Worm (Caenorhabditis elegans) whole organism, midembryonic: Measurements from ENCODE around the gene F08H9.4.
A peak's percentile ranks its signal among the peaks of the same experiment; 100 is the strongest.

ENCODE experiments used
- T22C8.4 ChIP-seq: fragments of 200-800 bp; sonication (Bioruptor generic); IDR thresholded peaks from 2 replicates; pipeline ENCODE4 v1.3.6; 2022; ENCODE audit warnings: missing genetic modification characterization, missing compliant biosample characterization
- cog-1 ChIP-seq: sonication (generic microtip); optimal IDR thresholded peaks from 2 replicates; lab custom pipeline; 2016; ENCODE audit warnings: missing genetic modification characterization, missing compliant biosample characterization
- flt-1 ChIP-seq: fragments of 200-800 bp; sonication (Bioruptor generic); IDR thresholded peaks from 2 replicates; pipeline ENCODE4 v1.3.6; 2022; ENCODE audit warnings: missing genetic modification characterization, missing compliant biosample characterization
- klf-2 ChIP-seq: fragments of 200-800 bp; sonication (Bioruptor generic); conservative IDR thresholded peaks from 2 replicates; pipeline ENCODE4 v1.3.6; 2022; ENCODE audit warnings: missing genetic modification reagents, missing genetic modification characterization, missing compliant biosample characterization
- med-1 ChIP-seq: sonication (generic microtip); optimal IDR thresholded peaks from 2 replicates; lab custom pipeline; 2017; ENCODE audit warnings: missing genetic modification characterization, mild to moderate bottlenecking, missing compliant biosample characterization, antibody characterized with exemption, missing genetic modification reagents; ENCODE audit not compliant: insufficient read depth
- ref-1 ChIP-seq: fragments of 200-800 bp; sonication (Bioruptor generic); conservative IDR thresholded peaks from 2 replicates; pipeline ENCODE4 v1.3.6; 2022; ENCODE audit warnings: missing genetic modification reagents, missing genetic modification characterization, missing compliant biosample characterization
- tab-1 ChIP-seq: fragments of 200-800 bp; sonication (Bioruptor generic); IDR thresholded peaks from 2 replicates; pipeline ENCODE4 v1.3.6; 2022; ENCODE audit warnings: missing genetic modification characterization, missing compliant biosample characterization
- ztf-23 ChIP-seq: fragments of 200-800 bp; sonication (Bioruptor generic); IDR thresholded peaks from 2 replicates; pipeline ENCODE4 v1.3.6; 2022; ENCODE audit warnings: missing genetic modification reagents, missing genetic modification characterization, missing compliant biosample characterization
- ztf-29 ChIP-seq: fragments of 200-800 bp; sonication (Bioruptor generic); IDR thresholded peaks from 2 replicates; pipeline ENCODE4 v1.3.6; 2022; ENCODE audit warnings: missing genetic modification reagents, missing genetic modification characterization, missing compliant biosample characterization

F08H9.4 gene

DNA sequence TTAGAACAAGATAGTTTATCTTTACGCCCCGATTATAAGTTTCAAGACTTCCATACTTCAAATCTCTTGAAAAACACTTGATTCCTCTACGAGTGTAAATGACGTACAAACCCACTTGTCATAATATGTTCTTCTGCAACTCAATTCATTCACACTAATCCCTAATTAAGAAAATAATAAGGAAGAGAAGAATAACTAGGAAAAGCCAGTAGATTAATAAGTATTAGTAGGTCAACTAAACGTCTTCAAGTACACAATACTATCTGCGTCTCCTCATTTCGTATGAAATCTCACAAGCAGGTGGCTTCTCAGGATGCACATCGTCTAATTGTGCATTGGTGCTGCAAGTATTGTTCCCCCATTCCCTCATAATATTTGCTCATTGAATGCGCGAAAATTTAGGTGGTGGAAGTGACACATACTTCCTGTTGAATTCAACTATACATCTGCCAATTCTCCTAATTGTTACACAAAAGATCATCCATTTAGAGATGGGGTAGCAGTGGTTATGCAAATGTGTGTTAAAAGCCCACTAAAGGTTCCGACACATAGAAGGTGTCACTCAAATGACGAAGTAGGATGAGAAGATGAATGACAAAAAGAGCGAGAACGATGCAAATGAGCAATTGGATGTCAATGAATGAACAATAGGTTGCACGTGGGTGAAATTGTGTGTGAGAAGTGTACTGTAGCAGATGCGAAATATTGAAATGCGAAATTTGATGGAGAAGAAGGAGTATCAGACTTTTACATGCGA lies 37.0 kb downstream of the F08H9.4 start:
- no peak for TF ChIP-seq med-1 (GFP tag; lab: Kevin White, UChicago)
- TF ChIP-seq ref-1 (GFP tag; lab: Robert Waterston, UW): no peak
- TF ChIP-seq T22C8.4 (GFP tag; lab: Robert Waterston, UW): no peak
- TF ChIP-seq ztf-23 (GFP tag; lab: Robert Waterston, UW): no peak
- TF ChIP-seq ztf-29 (GFP tag; lab: Robert Waterston, UW): no peak
- TF ChIP-seq cog-1 (tag; lab: Kevin White, UChicago): no peak
- TF ChIP-seq flt-1: no peak
- no peak for TF ChIP-seq tab-1 (GFP tag; lab: Robert Waterston, UW)
- no peak for TF ChIP-seq klf-2 (GFP tag; lab: Robert Waterston, UW)

DNA sequence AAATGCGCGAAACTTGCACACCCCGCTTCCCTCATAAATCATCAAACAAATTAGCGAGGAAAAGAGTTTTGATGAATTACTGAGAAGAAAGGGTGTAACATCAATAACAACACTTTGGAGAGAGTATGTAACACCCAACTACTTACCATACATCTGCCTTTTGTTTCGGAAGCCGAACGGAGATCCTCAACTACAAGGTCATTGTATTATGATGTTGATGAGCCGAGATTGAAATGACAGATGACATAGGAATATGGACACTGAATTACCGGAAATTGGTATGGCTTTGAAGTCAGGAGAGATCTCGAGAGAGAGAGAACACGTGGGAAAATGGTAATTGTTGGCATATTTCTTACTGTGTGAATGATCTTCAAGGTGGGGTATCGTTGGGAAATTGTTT lies 38.2 kb downstream of the F08H9.4 start:
- TF ChIP-seq ref-1 (GFP tag; lab: Robert Waterston, UW) (no peak), ztf-23 (GFP tag; lab: Robert Waterston, UW) (no peak), tab-1 (GFP tag; lab: Robert Waterston, UW) (no peak), cog-1 (tag; lab: Kevin White, UChicago) (no peak)

DNA sequence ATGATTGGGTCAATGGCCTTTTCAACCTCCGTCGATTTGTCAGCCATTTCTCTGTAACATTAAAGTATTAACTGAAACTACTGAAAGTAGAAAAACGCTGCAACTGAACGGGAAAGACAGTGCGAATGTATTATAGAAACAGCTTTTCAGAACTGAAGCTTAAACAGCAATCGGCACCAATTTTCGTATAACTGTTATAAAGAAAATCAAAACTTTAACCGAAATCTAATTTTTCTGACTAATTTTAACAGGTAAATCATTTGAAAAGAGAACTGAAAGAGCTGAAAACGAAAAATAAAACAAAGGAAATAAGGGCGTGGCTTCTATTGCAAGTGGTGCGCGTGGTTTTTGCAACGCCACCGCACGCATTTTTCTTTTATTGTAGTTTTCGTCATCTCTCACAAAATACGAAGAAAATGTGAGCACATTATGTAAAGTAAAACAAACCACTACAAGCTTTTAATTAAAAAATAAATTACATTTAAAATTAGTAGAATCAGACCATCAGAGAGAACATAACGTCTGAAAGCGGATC lies 39.2 kb downstream of the F08H9.4 start, which contains the start of gene rrsr-1:
rrsr-1 (minus strand) TSS at position 51 of the 535 bp plus-strand sequence.
- TF ChIP-seq tab-1 (GFP tag; lab: Robert Waterston, UW): peak; percentile 54; the same call in 1 of the 2 replicates
- TF ChIP-seq T22C8.4 (GFP tag; lab: Robert Waterston, UW): no peak
- TF ChIP-seq ref-1 (GFP tag; lab: Robert Waterston, UW): no peak
- peak; percentile 65 for TF ChIP-seq med-1 (GFP tag; lab: Kevin White, UChicago)
- no peak for TF ChIP-seq ztf-29 (GFP tag; lab: Robert Waterston, UW)
- TF ChIP-seq flt-1: 0 out of 2 replicates have a peak, but pooled peaks have one; percentile 41
- no peak for TF ChIP-seq klf-2 (GFP tag; lab: Robert Waterston, UW)
- TF ChIP-seq ztf-23 (GFP tag; lab: Robert Waterston, UW): peak; percentile 68; the same call in 1 of the 2 replicates
- no peak for TF ChIP-seq cog-1 (tag; lab: Kevin White, UChicago)

DNA sequence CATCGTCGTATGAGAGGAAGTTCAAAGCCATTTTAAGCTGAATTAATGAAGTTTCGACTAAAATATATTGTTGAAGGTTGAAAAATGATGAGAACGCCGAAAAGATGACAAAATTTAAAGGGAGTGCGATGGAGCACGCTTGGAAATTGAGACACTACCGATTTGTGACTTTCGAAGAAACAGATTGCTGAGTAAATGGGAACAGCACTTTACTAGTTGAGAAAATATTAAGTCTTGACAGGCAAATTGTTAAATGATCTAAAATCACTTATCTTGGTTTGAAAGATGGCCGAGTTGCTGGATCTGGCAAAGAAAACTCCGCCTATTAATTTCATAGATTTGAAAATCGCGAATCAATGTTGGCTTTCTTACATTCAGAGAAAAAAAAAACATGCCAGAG lies 41.0 kb downstream of the F08H9.4 start, which contains the start of gene rpoa-12:
rpoa-12 (minus strand) TSS at position 37 of the 400 bp plus-strand sequence.
- TF ChIP-seq T22C8.4 (GFP tag; lab: Robert Waterston, UW): no peak
- TF ChIP-seq flt-1: no peak
- no peak for TF ChIP-seq med-1 (GFP tag; lab: Kevin White, UChicago)
- no peak for TF ChIP-seq ref-1 (GFP tag; lab: Robert Waterston, UW)
- TF ChIP-seq cog-1 (tag; lab: Kevin White, UChicago): no peak
- TF ChIP-seq tab-1 (GFP tag; lab: Robert Waterston, UW): no peak
- TF ChIP-seq ztf-29 (GFP tag; lab: Robert Waterston, UW): no peak
- TF ChIP-seq klf-2 (GFP tag; lab: Robert Waterston, UW): no peak
- no peak for TF ChIP-seq ztf-23 (GFP tag; lab: Robert Waterston, UW)

DNA sequence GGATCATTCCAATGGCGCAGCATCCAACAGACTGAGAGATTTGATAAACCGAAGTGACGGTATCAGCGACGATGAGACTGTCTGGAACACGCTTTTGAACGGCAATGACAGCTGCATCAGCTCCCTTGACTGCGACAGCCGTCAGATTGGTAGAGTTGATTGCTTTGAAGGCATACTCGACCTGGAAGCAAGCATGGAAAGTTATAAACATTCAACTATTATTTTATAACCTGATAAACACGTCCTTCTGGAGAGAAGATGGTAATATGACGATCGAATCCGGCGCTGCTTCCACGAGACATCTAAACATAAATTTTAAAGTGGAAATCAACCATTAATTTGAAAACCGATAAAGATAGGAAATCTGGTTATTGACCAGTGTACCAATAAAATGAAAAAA lies 41.9 kb downstream of the F08H9.4 start, which contains the start of gene pas-1:
pas-1 (minus strand) TSS at position 302 of the 400 bp plus-strand sequence.
- TF ChIP-seq med-1 (GFP tag; lab: Kevin White, UChicago): no peak
- no peak for TF ChIP-seq flt-1
- TF ChIP-seq klf-2 (GFP tag; lab: Robert Waterston, UW): no peak
- no peak for TF ChIP-seq ref-1 (GFP tag; lab: Robert Waterston, UW)
- no peak for TF ChIP-seq ztf-29 (GFP tag; lab: Robert Waterston, UW)
- no peak for TF ChIP-seq cog-1 (tag; lab: Kevin White, UChicago)
- no peak for TF ChIP-seq T22C8.4 (GFP tag; lab: Robert Waterston, UW)
- TF ChIP-seq ztf-23 (GFP tag; lab: Robert Waterston, UW): no peak
- no peak for TF ChIP-seq tab-1 (GFP tag; lab: Robert Waterston, UW)

DNA sequence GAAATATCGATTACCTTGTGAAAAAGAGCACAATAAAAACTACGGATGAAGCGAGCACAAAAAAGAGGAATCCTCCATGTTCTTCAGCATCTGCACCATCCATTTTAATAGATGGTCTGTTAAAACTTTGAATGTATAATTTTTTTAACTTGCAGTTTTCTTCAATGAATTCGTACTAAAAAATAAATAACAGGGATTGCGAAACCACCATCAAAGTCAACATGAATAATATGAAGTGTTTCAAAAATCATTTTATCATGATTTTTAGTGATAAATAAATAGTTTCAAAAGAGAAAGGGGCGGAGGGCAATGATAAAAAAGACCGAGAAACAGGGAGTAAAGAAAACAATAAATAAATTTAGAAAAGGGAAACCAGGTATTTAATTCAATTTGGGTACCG lies 42.9 kb downstream of the F08H9.4 start, which contains the start of gene dhs-22:
dhs-22 (minus strand) TSS at position 116 of the 400 bp plus-strand sequence.
- TF ChIP-seq ztf-23 (GFP tag; lab: Robert Waterston, UW): no peak
- no peak for TF ChIP-seq ref-1 (GFP tag; lab: Robert Waterston, UW)
- TF ChIP-seq cog-1 (tag; lab: Kevin White, UChicago): no peak

DNA sequence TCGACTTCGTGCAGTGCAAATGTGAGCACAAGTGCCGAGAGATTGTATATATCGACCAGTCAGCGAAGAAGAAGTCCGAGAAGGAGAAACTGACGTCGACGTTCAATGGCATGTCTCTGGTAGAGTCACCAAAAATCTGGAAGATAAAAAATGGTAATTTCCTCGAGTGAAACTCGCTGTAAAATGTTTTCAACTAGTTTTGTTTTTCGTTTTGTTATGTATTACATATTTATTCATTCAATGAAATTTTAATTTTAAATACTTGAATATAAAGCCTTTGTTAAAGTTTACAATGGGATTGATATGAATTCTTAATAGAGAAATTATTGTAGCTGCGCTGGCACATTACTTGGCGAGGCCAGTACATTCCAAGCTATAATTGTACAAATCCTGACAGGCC lies 44.4 kb downstream of the F08H9.4 start:
- TF ChIP-seq ztf-23 (GFP tag; lab: Robert Waterston, UW): no peak
- TF ChIP-seq T22C8.4 (GFP tag; lab: Robert Waterston, UW): no peak
- TF ChIP-seq cog-1 (tag; lab: Kevin White, UChicago): no peak
- no peak for TF ChIP-seq ztf-29 (GFP tag; lab: Robert Waterston, UW)

DNA sequence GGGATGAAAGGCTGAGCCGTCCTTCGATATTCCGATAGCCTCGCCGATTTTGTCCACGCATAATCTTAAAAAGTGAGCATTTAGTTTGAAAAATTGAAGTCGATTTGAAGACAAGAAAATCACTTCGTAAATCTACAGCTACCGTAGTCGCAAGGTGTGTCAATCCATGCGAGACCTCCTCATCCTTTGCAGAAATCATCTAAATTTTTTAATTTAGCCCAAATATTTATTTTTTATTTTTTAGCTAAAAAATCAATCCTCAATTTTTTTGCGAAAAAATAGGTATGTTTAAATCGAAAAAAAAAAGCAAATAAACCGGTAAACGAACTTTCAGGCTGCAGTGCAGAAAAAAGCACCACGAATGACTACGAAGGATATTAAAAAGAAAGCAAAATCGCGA lies 46.5 kb downstream of the F08H9.4 start, which contains the start of the genes nxf-2 and set-31:
nxf-2 (minus strand) TSS at position 101 of the 400 bp plus-strand sequence.
set-31 (plus strand) TSS at position 169 of the 400 bp plus-strand sequence.
- TF ChIP-seq tab-1 (GFP tag; lab: Robert Waterston, UW) (no peak), T22C8.4 (GFP tag; lab: Robert Waterston, UW) (no peak), ztf-29 (GFP tag; lab: Robert Waterston, UW) (no peak)

DNA sequence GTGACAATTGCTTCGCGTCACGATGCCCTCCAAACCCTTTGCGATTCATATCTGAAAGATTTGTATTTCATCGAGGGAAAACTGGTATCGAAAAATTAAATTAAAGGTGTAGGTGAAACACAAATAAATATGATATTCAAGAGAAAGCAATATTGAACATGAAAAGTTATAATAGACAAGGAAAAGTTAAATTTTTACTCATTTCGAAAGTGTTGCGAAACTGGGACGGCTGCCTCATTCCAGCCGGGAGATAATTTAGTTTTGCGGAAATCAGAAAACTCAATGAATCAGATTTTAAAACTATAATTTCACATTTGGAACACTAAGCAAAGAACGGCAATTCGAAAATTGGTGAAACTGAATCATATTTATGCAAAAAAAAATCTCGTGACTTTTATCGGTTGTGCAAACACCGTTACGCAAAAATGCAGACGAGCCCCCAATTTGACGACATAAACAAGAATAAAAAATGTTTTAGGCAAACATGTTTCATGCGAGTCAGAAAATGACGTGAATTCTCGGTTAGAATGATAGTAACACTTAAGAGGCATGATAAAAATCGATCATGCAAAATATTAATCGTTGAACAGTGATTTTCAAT lies 49.2 kb downstream of the F08H9.4 start, which contains the start of the genes nxf-1 and C15H11.11:
nxf-1 (minus strand) TSS at position 51 of the 601 bp plus-strand sequence.
C15H11.11 (plus strand) TSS at position 536 of the 601 bp plus-strand sequence.
- TF ChIP-seq flt-1: no peak
- no peak for TF ChIP-seq ref-1 (GFP tag; lab: Robert Waterston, UW)
- no peak for TF ChIP-seq med-1 (GFP tag; lab: Kevin White, UChicago)
- no peak for TF ChIP-seq T22C8.4 (GFP tag; lab: Robert Waterston, UW)
- TF ChIP-seq tab-1 (GFP tag; lab: Robert Waterston, UW): no peak
- TF ChIP-seq ztf-23 (GFP tag; lab: Robert Waterston, UW): no peak
- no peak for TF ChIP-seq cog-1 (tag; lab: Kevin White, UChicago)
- TF ChIP-seq klf-2 (GFP tag; lab: Robert Waterston, UW): no peak
- TF ChIP-seq ztf-29 (GFP tag; lab: Robert Waterston, UW): no peak
